Fruit fly (Drosophila melanogaster) Kc167 (cell line): ENCODE data around the gene knrl.

ENCODE experiments used
- h ChIP-seq: fragments of >200 bp; optimal IDR thresholded peaks from 3 replicates; lab custom pipeline; 2018; ENCODE audit warnings: missing external identifiers
- insv ChIP-seq: fragments of >200 bp; optimal IDR thresholded peaks from 3 replicates; lab custom pipeline; 2018; ENCODE audit warnings: missing external identifiers
- psq ChIP-seq: fragments of >200 bp; optimal IDR thresholded peaks from 2 replicates; lab custom pipeline; 2017; ENCODE audit warnings: missing external identifiers
- ttk ChIP-seq: sonication (Bioruptor generic); optimal IDR thresholded peaks from 2 replicates; lab custom pipeline; 2017; ENCODE audit warnings: missing external identifiers

DNA sequence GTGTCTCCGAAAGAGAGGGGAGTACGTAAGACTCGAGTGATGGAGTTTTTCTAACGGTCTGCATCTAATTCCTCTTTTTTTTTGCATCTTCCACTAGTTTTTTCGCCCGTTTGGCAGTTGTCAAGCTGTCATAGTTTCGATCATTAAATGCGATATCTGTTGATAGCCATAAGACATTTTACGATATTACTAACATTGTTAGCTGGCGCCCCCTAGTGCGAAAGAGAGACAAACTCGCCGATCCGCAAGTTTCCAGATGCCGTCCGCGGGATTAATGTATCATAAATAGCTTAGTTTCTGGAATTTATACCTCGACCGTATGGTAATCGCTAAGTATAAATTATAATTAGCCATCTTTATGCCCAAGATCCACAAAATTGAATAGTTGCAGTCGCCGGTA, 1.7 kb upstream of the knrl start:
- TF ChIP-seq ttk (lab: Kevin White, UChicago): no peak
- TF ChIP-seq psq (lab: Kevin White, UChicago): no peak
- no peak for TF ChIP-seq h (lab: Kevin White, UChicago)
- TF ChIP-seq insv: no peak
